Worm (Caenorhabditis elegans): Measurements from ENCODE around the gene kcmf-1.
A peak's percentile ranks its signal among the peaks of the same experiment; 100 is the strongest.

kcmf-1 gene

ce11 chrIII:7880132-7880715 lies 51.0 kb downstream of the kcmf-1 start (continued):
- no peak for TF ChIP-seq C04F5.9 (tag; optimal IDR thresholded peaks at IDR 0.05)
- no peak for TF ChIP-seq unc-86 (tag; optimal IDR thresholded peaks at IDR 0.05)
- TF ChIP-seq sup-37 (GFP tag; optimal IDR thresholded peaks at IDR 0.05) = no peak
- no peak for TF ChIP-seq fkh-10 (GFP tag; optimal IDR thresholded peaks at IDR 0.05)
- TF ChIP-seq ceh-88 (GFP tag; IDR thresholded peaks at IDR 0.05) = no peak
- peak; percentile 20 for TF ChIP-seq snu-23 (GFP tag; optimal IDR thresholded peaks at IDR 0.05)
- TF ChIP-seq alr-1 (tag; optimal IDR thresholded peaks at IDR 0.05; ENCODE audit: borderline replicate concordance) = no peak
- no peak for TF ChIP-seq swsn-7 (tag; optimal IDR thresholded peaks at IDR 0.05)
- TF ChIP-seq fkh-8 (tag; optimal IDR thresholded peaks at IDR 0.05) = no peak
- no peak for TF ChIP-seq zip-4 (GFP tag; optimal IDR thresholded peaks at IDR 0.05)
- TF ChIP-seq ceh-82 (tag; optimal IDR thresholded peaks at IDR 0.05) = no peak
- no peak for TF ChIP-seq mab-9 (GFP tag; IDR thresholded peaks at IDR 0.05)
- no peak for TF ChIP-seq ceh-8 (GFP tag; optimal IDR thresholded peaks at IDR 0.05)
- TF ChIP-seq zag-1 (tag; optimal IDR thresholded peaks at IDR 0.05) = no peak
- TF ChIP-seq lin-35 (GFP tag; optimal IDR thresholded peaks at IDR 0.05) = no peak
- TF ChIP-seq nhr-12 (tag; optimal IDR thresholded peaks at IDR 0.05) = no peak
- TF ChIP-seq pax-3 (tag; optimal IDR thresholded peaks at IDR 0.05) = no peak
- no peak for TF ChIP-seq efl-1 (optimal IDR thresholded peaks at IDR 0.05)
- TF ChIP-seq efl-1 (GFP tag; optimal IDR thresholded peaks at IDR 0.05 in 1 of 2) = peak in 1 of 2 experiments; percentile 61
- TF ChIP-seq elt-2 (tag; optimal IDR thresholded peaks at IDR 0.05) = no peak
